Worm (Caenorhabditis elegans) whole organism, mixed stage, embryonic: ENCODE data around the gene M01F1.4.

Source experiments
- bed-3 ChIP-seq: fragments of 200-800 bp; sonication (Bioruptor generic); optimal IDR thresholded peaks from 3 replicates; lab custom pipeline; 2018; ENCODE audit warnings: mild to moderate bottlenecking, missing genetic modification characterization, moderate library complexity, missing compliant biosample characterization
- blmp-1 ChIP-seq: fragments of 150-350 bp; optimal IDR thresholded peaks from 2 replicates; lab custom pipeline; 2014; ENCODE audit warnings: missing biosample characterization, missing genetic modification characterization
- ceh-39 ChIP-seq: fragments of 150-350 bp; optimal IDR thresholded peaks from 2 replicates; lab custom pipeline; 2014; ENCODE audit warnings: missing biosample characterization, missing genetic modification characterization
- ceh-43 ChIP-seq: fragments of 200-800 bp; sonication (Bioruptor generic); optimal IDR thresholded peaks from 2 replicates; lab custom pipeline; 2018; ENCODE audit warnings: mild to moderate bottlenecking, missing genetic modification characterization, moderate library complexity, missing compliant biosample characterization
- ceh-83 ChIP-seq: fragments of 200-800 bp; sonication (Bioruptor generic); optimal IDR thresholded peaks from 2 replicates; lab custom pipeline; 2018; ENCODE audit warnings: mild to moderate bottlenecking, missing genetic modification characterization, missing compliant biosample characterization
- ces-1 ChIP-seq: fragments of 150-350 bp; optimal IDR thresholded peaks from 2 replicates; lab custom pipeline; 2014; ENCODE audit warnings: missing biosample characterization, missing genetic modification reagents, missing genetic modification characterization
- cnd-1 ChIP-seq: fragments of 200-800 bp; sonication (Bioruptor generic); optimal IDR thresholded peaks from 2 replicates; lab custom pipeline; 2018; ENCODE audit warnings: mild to moderate bottlenecking, missing genetic modification characterization, missing compliant biosample characterization
- elt-1 ChIP-seq: sonication (generic microtip); optimal IDR thresholded peaks from 2 replicates; lab custom pipeline; 2017; ENCODE audit warnings: missing genetic modification characterization, mild to moderate bottlenecking, missing compliant biosample characterization, antibody characterized with exemption, moderate library complexity, borderline replicate concordance; ENCODE audit not compliant: insufficient read depth
- flh-1 ChIP-seq: fragments of 200-800 bp; sonication (Bioruptor generic); optimal IDR thresholded peaks from 2 replicates; lab custom pipeline; 2018; ENCODE audit warnings: mild to moderate bottlenecking, missing genetic modification characterization, moderate library complexity, missing compliant biosample characterization
- ham-2 ChIP-seq: fragments of 200-800 bp; sonication (Bioruptor generic); optimal IDR thresholded peaks from 2 replicates; lab custom pipeline; 2018; ENCODE audit warnings: mild to moderate bottlenecking, missing genetic modification characterization, missing compliant biosample characterization
- hlh-1 ChIP-seq: fragments of 150-350 bp; optimal IDR thresholded peaks from 2 replicates; lab custom pipeline; 2014; ENCODE audit warnings: missing biosample characterization, missing genetic modification reagents, missing genetic modification characterization
- lin-13 ChIP-seq: fragments of 150-350 bp; optimal IDR thresholded peaks from 2 replicates; lab custom pipeline; 2014; ENCODE audit warnings: missing biosample characterization, missing genetic modification characterization
- lin-32 ChIP-seq: fragments of 200-800 bp; sonication (Bioruptor generic); optimal IDR thresholded peaks from 2 replicates; lab custom pipeline; 2018; ENCODE audit warnings: mild to moderate bottlenecking, missing genetic modification characterization, missing compliant biosample characterization
- lsy-2 ChIP-seq: fragments of 150-350 bp; optimal IDR thresholded peaks from 2 replicates; lab custom pipeline; 2014; ENCODE audit warnings: missing biosample characterization, missing genetic modification characterization
- mab-5 ChIP-seq: fragments of 150-350 bp; optimal IDR thresholded peaks from 2 replicates; lab custom pipeline; 2014; ENCODE audit warnings: missing biosample characterization, missing genetic modification characterization
- mep-1 ChIP-seq: fragments of 150-350 bp; optimal IDR thresholded peaks from 2 replicates; lab custom pipeline; 2017; ENCODE audit warnings: missing biosample characterization, missing genetic modification reagents, missing genetic modification characterization, inconsistent platforms
- mls-2 ChIP-seq: sonication (generic microtip); optimal IDR thresholded peaks from 2 replicates; lab custom pipeline; 2016; ENCODE audit warnings: mild to moderate bottlenecking, missing genetic modification characterization, moderate library complexity, missing compliant biosample characterization
- nhr-12 ChIP-seq: fragments of 150-350 bp; optimal IDR thresholded peaks from 2 replicates; lab custom pipeline; 2014; ENCODE audit warnings: missing biosample characterization, missing genetic modification characterization
- nhr-2 ChIP-seq: fragments of 150-350 bp; optimal IDR thresholded peaks from 2 replicates; lab custom pipeline; 2014; ENCODE audit warnings: missing biosample characterization, missing genetic modification characterization
- nhr-237 ChIP-seq: fragments of 150-350 bp; optimal IDR thresholded peaks from 2 replicates; lab custom pipeline; 2014; ENCODE audit warnings: missing biosample characterization, missing genetic modification characterization
- nhr-28 ChIP-seq: fragments of 150-350 bp; optimal IDR thresholded peaks from 2 replicates; lab custom pipeline; 2014; ENCODE audit warnings: missing biosample characterization, missing genetic modification characterization
- nhr-76 ChIP-seq: sonication (generic microtip); optimal IDR thresholded peaks from 2 replicates; lab custom pipeline; 2017; ENCODE audit warnings: missing biosample characterization, missing genetic modification characterization
- pha-4 ChIP-seq: fragments of 150-350 bp; optimal IDR thresholded peaks from 2 replicates; lab custom pipeline; 2018; ENCODE audit warnings: missing biosample characterization, missing genetic modification reagents, missing genetic modification characterization
- sem-2 ChIP-seq: fragments of 200-800 bp; sonication (Bioruptor generic); optimal IDR thresholded peaks from 2 replicates; lab custom pipeline; 2018; ENCODE audit warnings: mild to moderate bottlenecking, missing genetic modification characterization, missing compliant biosample characterization
- snpc-4 ChIP-seq: fragments of 150-350 bp; optimal IDR thresholded peaks from 2 replicates; lab custom pipeline; 2014; ENCODE audit warnings: missing biosample characterization, missing genetic modification characterization
- tbx-8 ChIP-seq: fragments of 200-800 bp; sonication (Bioruptor generic); optimal IDR thresholded peaks from 2 replicates; lab custom pipeline; 2018; ENCODE audit warnings: mild to moderate bottlenecking, missing genetic modification characterization, moderate library complexity, missing compliant biosample characterization
- unc-120 ChIP-seq: sonication (generic microtip); optimal IDR thresholded peaks from 2 replicates; lab custom pipeline; 2017; ENCODE audit warnings: missing genetic modification characterization, missing compliant biosample characterization; ENCODE audit not compliant: poor library complexity, severe bottlenecking
- unc-39 ChIP-seq: fragments of 150-350 bp; optimal IDR thresholded peaks from 2 replicates; lab custom pipeline; 2014; ENCODE audit warnings: missing biosample characterization, missing genetic modification characterization
- unc-62 ChIP-seq: fragments of 150-350 bp; optimal IDR thresholded peaks from 2 replicates; lab custom pipeline; 2014; ENCODE audit warnings: missing biosample characterization, missing genetic modification reagents, missing genetic modification characterization
- zip-8 ChIP-seq: fragments of 150-350 bp; optimal IDR thresholded peaks from 2 replicates; lab custom pipeline; 2014; ENCODE audit warnings: missing biosample characterization, missing genetic modification characterization
- ztf-11 ChIP-seq: fragments of 150-350 bp; optimal IDR thresholded peaks from 2 replicates; lab custom pipeline; 2014; ENCODE audit warnings: missing biosample characterization, missing genetic modification characterization

M01F1.4 gene

ce11 chrIII:3470433-3470832, 39.4 kb downstream of the M01F1.4 start:
- TF ChIP-seq ceh-43 (GFP tag; lab: Kevin White, UChicago), result no peak
- peak; percentile 73 for TF ChIP-seq unc-62 (GFP tag; lab: Kevin White, UChicago)
- no peak for TF ChIP-seq mep-1 (tag; lab: Kevin White, UChicago)
- TF ChIP-seq lin-32 (GFP tag; lab: Kevin White, UChicago), result no peak
- TF ChIP-seq blmp-1, result no peak
- TF ChIP-seq elt-1 (tag; lab: Kevin White, UChicago), result no peak
- TF ChIP-seq sem-2 (GFP tag; lab: Kevin White, UChicago), result no peak
- TF ChIP-seq hlh-1 (tag; lab: Kevin White, UChicago), result no peak
- TF ChIP-seq unc-120, result no peak
- TF ChIP-seq tbx-8, result peak; percentile 41
- no peak for TF ChIP-seq snpc-4 (tag; lab: Kevin White, UChicago)
- no peak for TF ChIP-seq nhr-12

- TF ChIP-seq ceh-39 (tag; lab: Kevin White, UChicago), result no peak
- no peak for TF ChIP-seq lin-32 (GFP tag; lab: Kevin White, UChicago)
- no peak for TF ChIP-seq mep-1 (tag; lab: Kevin White, UChicago)
- TF ChIP-seq nhr-237 (tag; lab: Kevin White, UChicago), result no peak
- TF ChIP-seq snpc-4 (tag; lab: Kevin White, UChicago), result no peak
- no peak for TF ChIP-seq nhr-28 (tag; lab: Kevin White, UChicago)
- TF ChIP-seq elt-1 (tag; lab: Kevin White, UChicago), result no peak
- no peak for TF ChIP-seq unc-39 (tag; lab: Kevin White, UChicago)
- TF ChIP-seq bed-3 (GFP tag; lab: Kevin White, UChicago), result no peak
- no peak for TF ChIP-seq nhr-76 (tag; lab: Kevin White, UChicago)
- no peak for TF ChIP-seq unc-62 (GFP tag; lab: Kevin White, UChicago)
- TF ChIP-seq nhr-2 (tag; lab: Kevin White, UChicago), result no peak
- TF ChIP-seq lsy-2 (tag; lab: Kevin White, UChicago), result no peak
- no peak for TF ChIP-seq mls-2 (tag; lab: Kevin White, UChicago)
- no peak for TF ChIP-seq ceh-43 (GFP tag; lab: Kevin White, UChicago)
- no peak for TF ChIP-seq ham-2 (GFP tag; lab: Kevin White, UChicago)
- TF ChIP-seq lin-13 (tag; lab: Kevin White, UChicago), result no peak
- no peak for TF ChIP-seq blmp-1
- TF ChIP-seq mab-5 (tag; lab: Kevin White, UChicago), result no peak
- TF ChIP-seq, all 35 proteins: peak for 0
These were observed 40.2 kb downstream of the M01F1.4 start, which contains the start of gene smim-14 for ce11 chrIII:3469646-3470045. smim-14 (minus strand) TSS chrIII:3469746.

- TF ChIP-seq sem-2 (GFP tag; lab: Kevin White, UChicago) (no peak), flh-1 (GFP tag; lab: Kevin White, UChicago) (no peak), ceh-39 (tag; lab: Kevin White, UChicago) (no peak), tbx-8 (no peak), unc-120 (no peak), bed-3 (GFP tag; lab: Kevin White, UChicago) (no peak), zip-8 (tag; lab: Kevin White, UChicago) (no peak), lin-32 (GFP tag; lab: Kevin White, UChicago) (no peak), nhr-12 (no peak), nhr-28 (tag; lab: Kevin White, UChicago) (no peak), blmp-1 (no peak), ztf-11 (no peak), ceh-43 (GFP tag; lab: Kevin White, UChicago) (no peak), cnd-1 (tag; lab: Kevin White, UChicago) (no peak), pha-4 (tag; lab: Kevin White, UChicago) (no peak), hlh-1 (tag; lab: Kevin White, UChicago) (no peak)
These were observed 41.4 kb downstream of the M01F1.4 start for ce11 chrIII:3468384-3468783.

ce11 chrIII:3467013-3467412, 42.8 kb downstream of the M01F1.4 start:
- TF ChIP-seq ces-1 (GFP tag; lab: Kevin White, UChicago) (no peak), elt-1 (tag; lab: Kevin White, UChicago) (no peak), mab-5 (tag; lab: Kevin White, UChicago) (no peak)

- TF ChIP-seq ceh-83 (GFP tag; lab: Kevin White, UChicago), result no peak
- no peak for TF ChIP-seq ceh-43 (GFP tag; lab: Kevin White, UChicago)
- no peak for TF ChIP-seq sem-2 (GFP tag; lab: Kevin White, UChicago)
- no peak for TF ChIP-seq mep-1 (tag; lab: Kevin White, UChicago)
- no peak for TF ChIP-seq unc-39 (tag; lab: Kevin White, UChicago)
- TF ChIP-seq nhr-2 (tag; lab: Kevin White, UChicago), result no peak
- no peak for TF ChIP-seq nhr-12
- no peak for TF ChIP-seq pha-4 (tag; lab: Kevin White, UChicago)
- no peak for TF ChIP-seq bed-3 (GFP tag; lab: Kevin White, UChicago)
- TF ChIP-seq hlh-1 (tag; lab: Kevin White, UChicago), result no peak
- TF ChIP-seq unc-62 (GFP tag; lab: Kevin White, UChicago), result no peak
- TF ChIP-seq blmp-1, result no peak
- no peak for TF ChIP-seq snpc-4 (tag; lab: Kevin White, UChicago)
- TF ChIP-seq, all 35 proteins: peak for 0
These were observed 48.4 kb downstream of the M01F1.4 start, which contains the start of gene pph-6 for ce11 chrIII:3461403-3461802. pph-6 (plus strand) TSS chrIII:3461703.
